Worm (Caenorhabditis elegans) whole organism, mixed stage, embryonic: ENCODE measurements around the gene samt-1.

Experiments used
- bed-3 ChIP-seq: fragments of 200-800 bp; sonication (Bioruptor generic); optimal IDR thresholded peaks from 3 replicates; lab custom pipeline; 2018; ENCODE audit warnings: mild to moderate bottlenecking, missing genetic modification characterization, moderate library complexity, missing compliant biosample characterization
- unc-62 ChIP-seq: fragments of 150-350 bp; optimal IDR thresholded peaks from 2 replicates; lab custom pipeline; 2014; ENCODE audit warnings: missing biosample characterization, missing genetic modification reagents, missing genetic modification characterization

- TF ChIP-seq bed-3 (GFP tag; lab: Kevin White, UChicago) (no peak), unc-62 (GFP tag; lab: Kevin White, UChicago) (no peak)
Measured at ce11 chrIV:2893486-2893842, 37.7 kb upstream of the samt-1 start.
